Worm (Caenorhabditis elegans): Measurements from ENCODE around the gene fbxa-65.

- TF ChIP-seq ama-1 (optimal IDR thresholded peaks at IDR 0.05) (no peak), B0310.2 (tag; optimal IDR thresholded peaks at IDR 0.05) (no peak), hnd-1 (tag; optimal IDR thresholded peaks at IDR 0.05) (no peak)
Observed at ce11 chrV:3312067-3312666, 34.1 kb downstream of the fbxa-65 start, which contains the start of gene arrd-18.
